Worm (Caenorhabditis elegans) whole organism, L4 larva: Measurements from ENCODE around the gene C18H9.6.

Experiments used
- D1046.2 ChIP-seq: fragments of 200-800 bp; sonication (Bioruptor generic); IDR thresholded peaks from 2 replicates; pipeline ENCODE4 v1.3.6; 2022; ENCODE audit warnings: missing genetic modification characterization, missing compliant biosample characterization
- R02D3.7 ChIP-seq: fragments of 150-350 bp; sonication (generic microtip); optimal IDR thresholded peaks from 3 replicates; lab custom pipeline; 2014; ENCODE audit warnings: missing biosample characterization, missing genetic modification characterization
- T20F7.1 ChIP-seq: fragments of 200-800 bp; sonication (Bioruptor generic); optimal IDR thresholded peaks from 2 replicates; lab custom pipeline; 2018; ENCODE audit warnings: mild to moderate bottlenecking, missing genetic modification characterization, missing compliant biosample characterization
- ceh-32 ChIP-seq: sonication (generic microtip); optimal IDR thresholded peaks from 2 replicates; lab custom pipeline; 2016; ENCODE audit warnings: mild to moderate bottlenecking, missing genetic modification characterization, missing compliant biosample characterization; ENCODE audit not compliant: poor library complexity
- ces-1 ChIP-seq: fragments of 150-350 bp; sonication (generic microtip); optimal IDR thresholded peaks from 4 replicates; lab custom pipeline; 2014; ENCODE audit warnings: missing biosample characterization, missing genetic modification reagents, missing genetic modification characterization
- daf-16 ChIP-seq, 3 experiments: sonication (generic microtip); optimal IDR thresholded peaks; 2 replicates each; lab custom pipeline; 2016 to 2017; ENCODE audit warnings: missing genetic modification characterization in 3 of 3, missing genetic modification reagents in 3 of 3, mild to moderate bottlenecking in 2 of 3, missing compliant biosample characterization in 2 of 3, missing biosample characterization in 1 of 3, moderate library complexity in 1 of 3
- dmd-6 ChIP-seq: fragments of 200-800 bp; sonication (Bioruptor generic); IDR thresholded peaks from 2 replicates; pipeline ENCODE4 v1.3.6; 2022; ENCODE audit warnings: missing genetic modification reagents, missing genetic modification characterization, missing compliant biosample characterization
- dpl-1 ChIP-seq: fragments of 150-350 bp; optimal IDR thresholded peaks from 2 replicates; lab custom pipeline; 2014; ENCODE audit warnings: missing biosample characterization, missing genetic modification reagents, missing genetic modification characterization
- duxl-1 ChIP-seq: sonication (generic microtip); optimal IDR thresholded peaks from 2 replicates; lab custom pipeline; 2016; ENCODE audit warnings: mild to moderate bottlenecking, missing genetic modification characterization, moderate library complexity, missing compliant biosample characterization; ENCODE audit not compliant: poor library complexity
- fkh-10 ChIP-seq: fragments of 150-350 bp; optimal IDR thresholded peaks from 2 replicates; lab custom pipeline; 2014; ENCODE audit warnings: missing biosample characterization, missing genetic modification reagents, missing genetic modification characterization
- fos-1 ChIP-seq: fragments of 150-350 bp; optimal IDR thresholded peaks from 2 replicates; lab custom pipeline; 2014; ENCODE audit warnings: missing biosample characterization, missing genetic modification characterization
- hif-1 ChIP-seq, 2 experiments: sonication (generic microtip); optimal IDR thresholded peaks; 2 replicates each; lab custom pipeline; 2016 to 2017; ENCODE audit warnings: missing compliant biosample characterization in 2 of 2, missing genetic modification characterization in 2 of 2, missing genetic modification reagents in 2 of 2, missing genotype in 2 of 2, mild to moderate bottlenecking in 1 of 2
- hlh-11 ChIP-seq: fragments of 200-800 bp; sonication (Bioruptor generic); optimal IDR thresholded peaks from 2 replicates; lab custom pipeline; 2018; ENCODE audit warnings: mild to moderate bottlenecking, missing genetic modification characterization, missing compliant biosample characterization
- hlh-30 ChIP-seq: sonication (generic microtip); optimal IDR thresholded peaks from 2 replicates; lab custom pipeline; 2017; ENCODE audit warnings: antibody characterized with exemption, mild to moderate bottlenecking, missing genetic modification characterization, missing compliant biosample characterization; ENCODE audit not compliant: insufficient read depth
- jun-1 ChIP-seq: fragments of 150-350 bp; optimal IDR thresholded peaks from 2 replicates; lab custom pipeline; 2014; ENCODE audit warnings: missing biosample characterization, missing genetic modification reagents, missing genetic modification characterization
- lin-1 ChIP-seq: fragments of 200-800 bp; sonication (Bioruptor generic); IDR thresholded peaks from 2 replicates; pipeline ENCODE4 v1.3.6; 2022; ENCODE audit warnings: missing genetic modification reagents, missing genetic modification characterization, missing compliant biosample characterization
- lin-15B ChIP-seq: fragments of 150-350 bp; sonication (generic microtip); optimal IDR thresholded peaks from 3 replicates; lab custom pipeline; 2014; ENCODE audit warnings: missing biosample characterization, missing genetic modification characterization
- lin-29 ChIP-seq: fragments of 200-800 bp; sonication (Bioruptor generic); IDR thresholded peaks from 2 replicates; pipeline ENCODE4 v1.3.6; 2022; ENCODE audit warnings: missing genetic modification reagents, missing genetic modification characterization, missing compliant biosample characterization
- lin-38 ChIP-seq: fragments of 200-800 bp; sonication (Bioruptor generic); IDR thresholded peaks from 2 replicates; pipeline ENCODE4 v1.3.6; 2022; ENCODE audit warnings: missing genetic modification reagents, missing genetic modification characterization, missing compliant biosample characterization
- madf-9 ChIP-seq: fragments of 200-800 bp; sonication (Bioruptor generic); conservative IDR thresholded peaks from 2 replicates; pipeline ENCODE4 v1.3.6; 2022; ENCODE audit warnings: missing genetic modification reagents, missing genetic modification characterization, missing compliant biosample characterization
- mes-2 ChIP-seq: sonication (generic microtip); optimal IDR thresholded peaks from 2 replicates; lab custom pipeline; 2016; ENCODE audit warnings: missing genotype, mild to moderate bottlenecking, missing genetic modification characterization, missing compliant biosample characterization; ENCODE audit not compliant: poor library complexity, severe bottlenecking
- nhr-111 ChIP-seq: fragments of 200-800 bp; sonication (Bioruptor generic); optimal IDR thresholded peaks from 2 replicates; lab custom pipeline; 2018; ENCODE audit warnings: mild to moderate bottlenecking, missing genetic modification characterization, missing compliant biosample characterization
- nhr-237 ChIP-seq: sonication (generic microtip); optimal IDR thresholded peaks from 2 replicates; lab custom pipeline; 2017; ENCODE audit warnings: missing biosample characterization, missing genetic modification characterization
- nhr-25 ChIP-seq: sonication (generic microtip); optimal IDR thresholded peaks from 2 replicates; lab custom pipeline; 2017; ENCODE audit warnings: missing genetic modification characterization, mild to moderate bottlenecking, missing compliant biosample characterization, antibody characterized with exemption, moderate library complexity, borderline replicate concordance; ENCODE audit not compliant: insufficient read depth
- nhr-41 ChIP-seq: fragments of 200-800 bp; sonication (Bioruptor generic); IDR thresholded peaks from 2 replicates; pipeline ENCODE4 v1.3.6; 2022; ENCODE audit warnings: missing genetic modification reagents, missing genetic modification characterization, missing compliant biosample characterization
- nhr-42 ChIP-seq: fragments of 200-800 bp; sonication (Bioruptor generic); IDR thresholded peaks from 2 replicates; pipeline ENCODE4 v1.3.6; 2022; ENCODE audit warnings: missing genetic modification characterization, missing compliant biosample characterization
- nhr-6 ChIP-seq: fragments of 150-350 bp; optimal IDR thresholded peaks from 2 replicates; lab custom pipeline; 2014; ENCODE audit warnings: missing biosample characterization, missing genetic modification characterization
- nhr-76 ChIP-seq: fragments of 150-350 bp; optimal IDR thresholded peaks from 2 replicates; lab custom pipeline; 2014; ENCODE audit warnings: missing biosample characterization, missing genetic modification characterization
- php-3 ChIP-seq: fragments of 200-800 bp; sonication (Bioruptor generic); IDR thresholded peaks from 2 replicates; pipeline ENCODE4 v1.3.6; 2022; ENCODE audit warnings: missing genetic modification reagents, missing genetic modification characterization, missing compliant biosample characterization
- pqm-1 ChIP-seq: sonication (generic microtip); optimal IDR thresholded peaks from 2 replicates; lab custom pipeline; 2017; ENCODE audit warnings: missing biosample characterization, missing genetic modification characterization
- set-16 ChIP-seq: fragments of 200-800 bp; sonication (Bioruptor generic); IDR thresholded peaks from 2 replicates; pipeline ENCODE4 v1.3.6; 2022; ENCODE audit warnings: missing genetic modification reagents, missing genetic modification characterization, missing compliant biosample characterization
- skn-1 ChIP-seq: fragments of 150-350 bp; optimal IDR thresholded peaks from 2 replicates; lab custom pipeline; 2014; ENCODE audit warnings: missing biosample characterization, missing genetic modification characterization
- snpc-4 ChIP-seq: fragments of 150-350 bp; optimal IDR thresholded peaks from 2 replicates; lab custom pipeline; 2014; ENCODE audit warnings: missing biosample characterization, missing genetic modification characterization
- unc-130 ChIP-seq: sonication (generic microtip); optimal IDR thresholded peaks from 2 replicates; lab custom pipeline; 2016; ENCODE audit warnings: missing genetic modification reagents, missing genetic modification characterization, missing compliant biosample characterization
- unc-62 ChIP-seq, 3 experiments: fragments of 150-350 bp in 1 of 3; sonication (generic microtip); optimal IDR thresholded peaks in 2 of 3; peaks in 1 of 3; 1 replicate in 1 of 3; 2 replicates in 2 of 3; lab custom pipeline; 2014 to 2017; ENCODE audit warnings: missing biosample characterization in 3 of 3, missing genetic modification characterization in 3 of 3, missing genetic modification reagents in 3 of 3, missing genotype in 1 of 3
- vab-7 ChIP-seq: fragments of 200-800 bp; sonication (Bioruptor generic); IDR thresholded peaks from 2 replicates; pipeline ENCODE4 v1.3.6; 2022; ENCODE audit warnings: missing genetic modification reagents, missing genetic modification characterization, missing compliant biosample characterization
- zip-2 ChIP-seq: fragments of 150-350 bp; optimal IDR thresholded peaks from 2 replicates; lab custom pipeline; 2014; ENCODE audit warnings: missing biosample characterization, missing genetic modification characterization
- ztf-11 ChIP-seq: fragments of 150-350 bp; optimal IDR thresholded peaks from 2 replicates; lab custom pipeline; 2014; ENCODE audit warnings: missing biosample characterization, missing genetic modification characterization

C18H9.6 gene

ce11 chrII:6673894-6674293 is 27.5 kb downstream of the C18H9.6 start, which contains the start of gene H43E16.1 (continued):
- TF ChIP-seq php-3 (GFP tag; lab: Robert Waterston, UW) = peak; percentile 76
- no peak for TF ChIP-seq jun-1 (tag; lab: Kevin White, UChicago)
- no peak for TF ChIP-seq duxl-1 (tag; lab: Kevin White, UChicago)
- TF ChIP-seq R02D3.7 = no peak
- TF ChIP-seq lin-1 (GFP tag; lab: Robert Waterston, UW) = no peak
- TF ChIP-seq D1046.2 (GFP tag; lab: Robert Waterston, UW) = no peak
- no peak for TF ChIP-seq zip-2 (tag; lab: Kevin White, UChicago)
- TF ChIP-seq madf-9 (GFP tag; lab: Robert Waterston, UW) = no peak
- no peak for TF ChIP-seq nhr-42
- no peak for TF ChIP-seq skn-1
- TF ChIP-seq nhr-6 = no peak
- TF ChIP-seq fkh-10 (GFP tag; lab: Kevin White, UChicago) = no peak
- peak; percentile 79 for TF ChIP-seq dmd-6 (GFP tag; lab: Robert Waterston, UW)
- no peak for TF ChIP-seq nhr-76 (tag; lab: Kevin White, UChicago)
- no peak for TF ChIP-seq mes-2 (tag; lab: Kevin White, UChicago)
- TF ChIP-seq lin-29 (GFP tag; lab: Robert Waterston, UW) = no peak
- TF ChIP-seq ceh-32 = no peak
- no peak for TF ChIP-seq snpc-4
- no peak for TF ChIP-seq set-16 (GFP tag; lab: Robert Waterston, UW)
- TF ChIP-seq pqm-1 (tag; lab: Kevin White, UChicago) = peak; percentile 80
- TF ChIP-seq nhr-41 = no peak
- TF ChIP-seq lin-38 = no peak
- TF ChIP-seq dpl-1 (GFP tag; lab: Kevin White, UChicago) = no peak
- TF ChIP-seq hlh-11 (tag; lab: Kevin White, UChicago) = peak; percentile 23
- no peak for TF ChIP-seq nhr-25 (tag; lab: Kevin White, UChicago)
- no peak for TF ChIP-seq hlh-30 (tag; lab: Kevin White, UChicago)
- no peak for TF ChIP-seq vab-7 (GFP tag; lab: Robert Waterston, UW)
- no peak for TF ChIP-seq hif-1 (tag; optimal IDR thresholded peaks at IDR 0.05; lab: Kevin White, UChicago)
- TF ChIP-seq nhr-237 (tag; lab: Kevin White, UChicago) = no peak
- no peak for TF ChIP-seq nhr-111 (GFP tag; lab: Kevin White, UChicago)
- no peak for TF ChIP-seq ces-1 (GFP tag; lab: Kevin White, UChicago)

ce11 chrII:6668496-6668895 is 32.9 kb downstream of the C18H9.6 start:
- TF ChIP-seq ces-1 (GFP tag; lab: Kevin White, UChicago) (no peak), unc-130 (GFP tag; lab: Kevin White, UChicago) (no peak), unc-62 (GFP tag; optimal IDR thresholded peaks at IDR 0.05 in 1 of 2; lab: Kevin White, UChicago) (peak in 1 of 2 experiments; percentile 96), unc-62 (tag; optimal IDR thresholded peaks at IDR 0.05; lab: Kevin White, UChicago) (no peak), ztf-11 (no peak)

ce11 chrII:6667534-6667933 is 33.9 kb downstream of the C18H9.6 start:
- TF ChIP-seq nhr-25 (tag; lab: Kevin White, UChicago) (no peak), unc-62 (GFP tag; optimal IDR thresholded peaks at IDR 0.05 in 1 of 2; lab: Kevin White, UChicago) (peak in 1 of 2 experiments; percentile 92), unc-62 (tag; optimal IDR thresholded peaks at IDR 0.05; lab: Kevin White, UChicago) (no peak)

- TF ChIP-seq unc-62 (GFP tag; optimal IDR thresholded peaks at IDR 0.05 in 1 of 2; lab: Kevin White, UChicago) (peak in 1 of 2 experiments; percentile 0), unc-62 (tag; optimal IDR thresholded peaks at IDR 0.05; lab: Kevin White, UChicago) (no peak), daf-16 (GFP tag; optimal IDR thresholded peaks at IDR 0.05; lab: Kevin White, UChicago) (no peak), daf-16 (tag; optimal IDR thresholded peaks at IDR 0.05; lab: Kevin White, UChicago) (peak; percentile 5), T20F7.1 (GFP tag; lab: Kevin White, UChicago) (no peak), pqm-1 (tag; lab: Kevin White, UChicago) (peak; percentile 25), dmd-6 (GFP tag; lab: Robert Waterston, UW) (peak; percentile 28; the same call in 1 of the 2 replicates), lin-15B (tag; lab: Kevin White, UChicago) (no peak), fos-1 (tag; lab: Kevin White, UChicago) (no peak)
These were observed 34.8 kb downstream of the C18H9.6 start, which contains the start of gene T19D12.1 for ce11 chrII:6666598-6666997. Gene T19D12.1, plus strand, starts transcription at chrII:6666898.
